Worm (Caenorhabditis elegans): Measurements from ENCODE around the gene npr-30.
A peak's percentile ranks its signal among the peaks of the same experiment; 100 is the strongest.

The npr-30 gene

DNA sequence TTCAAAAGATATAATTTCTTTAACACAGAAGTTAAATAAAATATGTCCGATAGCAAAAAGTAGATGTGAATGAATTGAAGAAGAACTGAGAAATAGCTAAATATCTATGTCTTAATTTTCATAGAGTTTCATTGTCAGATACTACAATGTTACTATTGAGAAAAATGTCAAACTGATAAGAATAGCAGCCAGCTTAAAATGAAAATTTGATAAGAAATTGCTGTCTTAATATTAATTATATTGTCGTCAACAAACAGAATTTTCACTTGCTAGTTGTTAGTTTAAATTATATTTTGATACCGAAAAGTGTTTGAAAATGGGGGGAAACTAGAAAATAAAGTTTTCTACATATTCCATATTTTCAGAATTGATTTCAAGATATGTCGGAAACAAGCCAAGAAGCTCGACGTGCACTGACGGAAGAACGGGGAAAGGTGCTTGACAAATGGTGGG lies at the start of gene npr-30, which contains the start of the genes fbxa-6 and cTel54X.2:
TSS of gene npr-30 (plus strand) at position 403 of the 453 bp plus-strand sequence.
TSS of gene fbxa-6 (minus strand) at position 179 of the 453 bp plus-strand sequence.
TSS of gene cTel54X.2 (plus strand) at position 360 of the 453 bp plus-strand sequence.
- no peak for TF ChIP-seq sma-9 (GFP tag; optimal IDR thresholded peaks at IDR 0.05)
- TF ChIP-seq sma-9 (tag; optimal IDR thresholded peaks at IDR 0.05): no peak
- peak; percentile 49 for TF ChIP-seq fos-1 (tag; optimal IDR thresholded peaks at IDR 0.05)
- no peak for TF ChIP-seq dmd-4 (tag; optimal IDR thresholded peaks at IDR 0.05)

DNA sequence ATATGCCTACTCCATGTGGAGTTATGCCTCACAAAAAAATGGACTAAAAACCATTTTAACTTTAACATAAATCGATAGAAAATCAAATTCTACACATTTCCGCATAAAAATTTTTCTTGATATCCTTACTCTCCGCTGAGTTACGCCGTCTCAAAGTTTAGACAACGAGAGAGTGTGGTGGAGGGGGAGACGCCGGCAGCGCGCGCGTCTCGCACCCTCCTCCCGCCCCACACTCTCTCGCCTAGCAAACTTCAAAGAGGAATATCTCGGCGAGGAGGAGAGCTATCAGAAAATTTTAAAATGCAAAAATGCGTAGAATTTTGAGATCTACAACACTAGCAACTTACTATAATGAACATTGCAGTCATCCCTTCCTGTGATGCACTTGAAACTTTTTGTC lies 11.1 kb downstream of the npr-30 start:
- no peak for TF ChIP-seq Y55F3AM.14 (GFP tag; optimal IDR thresholded peaks at IDR 0.05)

DNA sequence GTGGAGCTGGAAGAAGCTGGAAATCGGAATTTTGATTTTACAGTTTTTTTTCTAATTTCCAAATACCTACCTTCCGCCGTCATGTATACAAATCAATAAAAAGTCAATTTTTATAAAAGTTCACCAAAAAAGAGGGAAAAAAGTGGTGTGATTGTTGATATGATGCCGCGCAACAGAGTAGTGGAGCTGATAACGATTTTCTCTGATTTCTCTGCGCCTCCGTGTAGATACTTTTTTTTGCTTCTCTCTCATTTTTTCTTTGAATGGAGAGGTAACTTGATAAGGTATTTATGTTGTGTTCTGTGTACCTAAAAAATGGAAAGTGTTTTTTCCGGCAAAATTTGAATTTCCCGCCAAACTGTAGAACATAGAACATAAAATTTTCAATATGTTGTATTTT lies 11.6 kb downstream of the npr-30 start, which contains the start of gene nhr-80:
TSS of gene nhr-80 (minus strand) at position 199 of the 400 bp plus-strand sequence.
- peak; percentile 67 for TF ChIP-seq crh-2 (tag; optimal IDR thresholded peaks at IDR 0.05)
- TF ChIP-seq F13H6.1 (tag; optimal IDR thresholded peaks at IDR 0.05): no peak
- TF ChIP-seq sma-9 (GFP tag; optimal IDR thresholded peaks at IDR 0.05): peak; percentile 63
- no peak for TF ChIP-seq sma-9 (tag; optimal IDR thresholded peaks at IDR 0.05)
- peak; percentile 78 for TF ChIP-seq fos-1 (tag; optimal IDR thresholded peaks at IDR 0.05)
- TF ChIP-seq lsy-2 (tag; optimal IDR thresholded peaks at IDR 0.05): no peak
- TF ChIP-seq snpc-4 (tag; optimal IDR thresholded peaks at IDR 0.05): no peak
- TF ChIP-seq sma-3 (GFP tag; optimal IDR thresholded peaks at IDR 0.05): peak; percentile 32
- no peak for TF ChIP-seq lin-39 (tag; optimal IDR thresholded peaks at IDR 0.05)
- TF ChIP-seq nhr-10 (tag; optimal IDR thresholded peaks at IDR 0.05): no peak

DNA sequence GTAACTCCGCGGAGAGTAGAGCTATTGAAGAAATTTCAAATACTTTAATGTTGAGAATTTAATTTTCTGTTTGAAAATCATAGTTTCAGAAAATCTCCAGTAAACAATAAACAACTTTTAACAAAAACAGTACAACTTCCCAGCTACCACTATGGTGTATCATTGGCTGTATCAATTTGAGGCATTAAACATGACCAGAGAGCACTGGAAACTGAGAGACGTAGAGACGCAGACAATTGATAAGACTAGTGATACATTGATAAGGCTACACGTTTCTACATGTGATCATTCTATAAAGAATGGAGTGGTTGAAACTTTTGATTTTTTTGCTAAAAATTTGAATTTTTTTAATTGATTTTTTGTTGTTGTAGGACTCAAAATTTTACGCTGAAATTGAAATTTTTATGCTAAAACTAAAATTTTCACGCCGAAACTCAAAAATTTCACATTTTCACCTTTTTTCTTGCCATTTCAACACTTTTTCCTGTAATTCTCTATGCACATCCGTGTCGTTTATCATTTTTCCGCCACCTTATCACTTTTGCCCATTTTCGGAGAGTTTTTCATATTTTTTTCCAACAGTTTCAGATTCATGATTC lies 12.2 kb downstream of the npr-30 start, which contains the start of gene H10E21.1:
TSS of gene H10E21.1 (plus strand) at position 549 of the 599 bp plus-strand sequence.
- no peak for TF ChIP-seq F13H6.1 (tag; optimal IDR thresholded peaks at IDR 0.05)
- peak; percentile 50 for TF ChIP-seq gmeb-1 (tag; optimal IDR thresholded peaks at IDR 0.05)
- TF ChIP-seq mbf-1 (tag; optimal IDR thresholded peaks at IDR 0.05): no peak
- peak; percentile 17 for TF ChIP-seq sma-9 (GFP tag; optimal IDR thresholded peaks at IDR 0.05)
- TF ChIP-seq sma-9 (tag; optimal IDR thresholded peaks at IDR 0.05): no peak
- peak; percentile 95 for TF ChIP-seq fos-1 (tag; optimal IDR thresholded peaks at IDR 0.05)
- peak; percentile 31 for TF ChIP-seq sma-3 (GFP tag; optimal IDR thresholded peaks at IDR 0.05)
- TF ChIP-seq crh-2 (tag; optimal IDR thresholded peaks at IDR 0.05): peak; percentile 60
- peak; percentile 59 for TF ChIP-seq nhr-25 (tag; optimal IDR thresholded peaks at IDR 0.05)

DNA sequence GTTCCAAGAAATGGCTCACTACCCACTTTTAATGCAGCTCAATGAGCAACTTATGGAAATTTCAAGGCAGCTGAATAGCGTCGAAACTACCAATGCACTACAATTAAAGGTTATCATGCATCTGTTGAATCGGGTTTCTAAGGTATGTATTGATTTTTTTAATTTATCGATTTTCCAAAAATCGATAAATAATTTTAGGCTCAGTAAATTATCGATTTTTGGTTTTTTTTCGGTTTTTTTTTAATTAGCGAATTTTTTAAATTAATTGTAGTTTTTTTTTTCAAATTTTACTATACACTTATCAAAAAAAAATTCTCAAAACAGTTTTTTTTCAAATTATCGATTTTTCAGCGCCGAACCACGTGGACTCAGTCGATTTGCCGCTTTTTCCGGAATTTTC lies 13.7 kb downstream of the npr-30 start:
- TF ChIP-seq nhr-10 (tag; optimal IDR thresholded peaks at IDR 0.05) (no peak), ceh-16 (tag; optimal IDR thresholded peaks at IDR 0.05) (no peak)

DNA sequence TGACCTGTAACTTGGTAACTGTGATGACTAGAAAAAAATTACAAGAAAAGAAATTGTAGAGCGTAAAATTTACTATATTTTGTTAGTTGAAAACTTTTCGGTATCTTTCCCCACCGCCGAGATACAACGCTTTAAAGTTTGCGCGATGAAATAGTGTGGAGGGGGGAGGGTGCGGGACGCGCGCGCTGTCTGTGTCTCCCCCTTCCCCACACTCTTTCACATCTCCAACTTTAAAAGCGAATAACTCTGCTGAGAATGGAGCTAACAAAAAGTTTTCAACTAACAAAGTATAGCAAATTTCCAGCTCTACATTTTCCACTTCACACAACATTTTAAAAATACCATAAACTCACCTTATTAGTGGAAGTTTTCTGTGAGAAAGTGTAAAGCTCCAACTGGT lies 14.4 kb downstream of the npr-30 start:
- TF ChIP-seq nhr-237 (tag; optimal IDR thresholded peaks at IDR 0.05): no peak
- no peak for TF ChIP-seq crh-2 (tag; optimal IDR thresholded peaks at IDR 0.05)
- TF ChIP-seq nhr-11 (tag; optimal IDR thresholded peaks at IDR 0.05): no peak
- TF ChIP-seq ZK546.5 (tag; optimal IDR thresholded peaks at IDR 0.05): no peak
- no peak for TF ChIP-seq peb-1 (tag; optimal IDR thresholded peaks at IDR 0.05)
- no peak for TF ChIP-seq unc-62 (GFP tag; optimal IDR thresholded peaks at IDR 0.05)
- TF ChIP-seq nhr-129 (tag; optimal IDR thresholded peaks at IDR 0.05): no peak
- no peak for TF ChIP-seq C34F6.9 (tag; optimal IDR thresholded peaks at IDR 0.05)
- TF ChIP-seq lin-39 (tag; optimal IDR thresholded peaks at IDR 0.05): no peak
- no peak for TF ChIP-seq elt-3 (tag; optimal IDR thresholded peaks at IDR 0.05)
- TF ChIP-seq Y55F3AM.14 (GFP tag; optimal IDR thresholded peaks at IDR 0.05): no peak
- TF ChIP-seq blmp-1 (tag; optimal IDR thresholded peaks at IDR 0.05; ENCODE audit: insufficient read depth): no peak
- no peak for TF ChIP-seq mdl-1 (tag; optimal IDR thresholded peaks at IDR 0.05)
- TF ChIP-seq egl-27 (tag; optimal IDR thresholded peaks at IDR 0.05): no peak
- TF ChIP-seq ztf-11 (tag; optimal IDR thresholded peaks at IDR 0.05): no peak
- TF ChIP-seq nhr-12 (tag; optimal IDR thresholded peaks at IDR 0.05): no peak
- TF ChIP-seq zag-1 (tag; optimal IDR thresholded peaks at IDR 0.05): no peak
- no peak for TF ChIP-seq sem-4 (tag; optimal IDR thresholded peaks at IDR 0.05)
- TF ChIP-seq lin-11 (tag; optimal IDR thresholded peaks at IDR 0.05): no peak
- no peak for TF ChIP-seq fos-1 (tag; optimal IDR thresholded peaks at IDR 0.05)
